Fruit fly (Drosophila melanogaster): ENCODE data around the gene Ccdc39.

The Ccdc39 gene

DNA sequence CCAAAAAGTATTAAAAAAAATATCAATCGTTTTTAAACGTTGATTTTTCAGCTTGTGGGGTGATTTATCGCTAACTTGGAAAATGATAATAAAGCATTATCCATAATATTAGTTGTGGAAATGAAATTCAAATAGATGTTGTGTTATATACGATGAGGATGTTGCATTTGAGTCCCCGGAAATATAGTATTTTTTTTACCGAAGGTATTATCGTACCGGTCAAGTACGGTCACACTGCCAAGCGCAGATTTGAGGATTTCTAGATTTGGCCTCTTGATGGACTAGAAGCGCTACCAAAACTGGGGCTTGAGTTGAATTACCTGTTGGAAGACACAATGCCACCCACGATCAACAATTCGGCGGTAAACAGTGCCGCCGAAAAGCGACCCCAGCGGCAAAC is 9.2 kb downstream of the Ccdc39 start (continued):
- TF ChIP-seq nerfin-2 (GFP tag; IDR thresholded peaks at IDR 0.05; ENCODE audit: partially characterized antibody) (no peak), HmgZ (tag; optimal IDR thresholded peaks at IDR 0.05) (peak; percentile 42), CG31365 (tag; optimal IDR thresholded peaks at IDR 0.05) (no peak), CG16815 (GFP tag; optimal IDR thresholded peaks at IDR 0.05) (no peak), phol (tag; optimal IDR thresholded peaks at IDR 0.05) (peak; percentile 65), trem (tag; optimal IDR thresholded peaks at IDR 0.05) (peak; percentile 58), Vsx1 (GFP tag; optimal IDR thresholded peaks at IDR 0.05) (no peak), twi (tag; optimal IDR thresholded peaks at IDR 0.05) (no peak), Antp (GFP tag; optimal IDR thresholded peaks at IDR 0.05) (no peak), fd64A (GFP tag; optimal IDR thresholded peaks at IDR 0.05) (no peak), CG16813 (GFP tag; IDR thresholded peaks at IDR 0.05; ENCODE audit: partially characterized antibody) (no peak), Sox100B (GFP tag; optimal IDR thresholded peaks at IDR 0.05) (no peak), lab (GFP tag; optimal IDR thresholded peaks at IDR 0.05) (no peak), CG12659 (GFP tag; optimal IDR thresholded peaks at IDR 0.05) (peak; percentile 56), lilli (GFP tag; optimal IDR thresholded peaks at IDR 0.05) (peak; percentile 37), dmrt11E (tag; optimal IDR thresholded peaks at IDR 0.05) (no peak), hb (GFP tag; IDR thresholded peaks at IDR 0.05; ENCODE audit: partially characterized antibody) (no peak), tin (GFP tag; optimal IDR thresholded peaks at IDR 0.05) (peak; percentile 27), ab (GFP tag; optimal IDR thresholded peaks at IDR 0.05) (no peak), ATbp (GFP tag; optimal IDR thresholded peaks at IDR 0.05) (no peak), CG6175 (GFP tag; IDR thresholded peaks at IDR 0.05) (no peak), amos (GFP tag; IDR thresholded peaks at IDR 0.05; ENCODE audit: partially characterized antibody) (0 out of 2 replicates have a peak, but pooled peaks have one; percentile 25), CG18619 (GFP tag; optimal IDR thresholded peaks at IDR 0.05) (no peak), CG9876 (GFP tag; optimal IDR thresholded peaks at IDR 0.05) (peak; percentile 2), inv (GFP tag; IDR thresholded peaks at IDR 0.05; ENCODE audit: partially characterized antibody) (no peak), Gsc (GFP tag; IDR thresholded peaks at IDR 0.05) (no peak)

dm6 chr3R:4774953-4775352 is 9.6 kb downstream of the Ccdc39 start, which contains the start of gene CG44088:
TSS of gene CG44088 (minus strand) at chr3R:4775053.
- TF ChIP-seq Nf-YC (tag; optimal IDR thresholded peaks at IDR 0.05), result no peak
- no peak for TF ChIP-seq gcm (GFP tag; optimal IDR thresholded peaks at IDR 0.05)
- no peak for TF ChIP-seq yki (optimal IDR thresholded peaks at IDR 0.05)
- no peak for TF ChIP-seq ase (GFP tag; IDR thresholded peaks at IDR 0.05)
- no peak for TF ChIP-seq CG5953 (GFP tag; IDR thresholded peaks at IDR 0.05)
- no peak for TF ChIP-seq tll (GFP tag; optimal IDR thresholded peaks at IDR 0.05)
- TF ChIP-seq crp (GFP tag; optimal IDR thresholded peaks at IDR 0.05), result no peak
- no peak for TF ChIP-seq wdn (GFP tag; IDR thresholded peaks at IDR 0.05)

DNA sequence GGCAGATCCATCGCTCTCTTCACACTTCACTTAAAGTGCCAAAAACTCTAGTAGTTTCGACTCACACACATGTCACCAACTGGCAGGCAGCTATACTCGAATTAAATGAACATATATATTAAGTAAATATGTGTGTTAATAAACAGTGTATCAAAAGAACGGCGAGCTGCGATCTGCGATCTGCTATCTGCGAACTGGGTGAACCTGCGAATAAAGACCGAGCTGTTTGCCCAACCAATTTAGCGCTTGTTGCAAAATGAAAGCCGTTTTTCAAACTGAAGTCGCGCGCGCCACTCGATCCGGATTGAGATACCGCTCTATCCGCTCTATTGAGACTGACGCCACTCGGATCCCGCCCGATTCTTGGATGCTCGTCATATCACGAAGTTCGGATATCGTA is 11.4 kb downstream of the Ccdc39 start, which contains the start of gene CG44098:
TSS of gene CG44098 (minus strand) at position 101 of the 400 bp plus-strand sequence.
- TF ChIP-seq sens (GFP tag) (peak; percentile 8), Bteb2 (GFP tag; optimal IDR thresholded peaks at IDR 0.05) (no peak), CG16815 (GFP tag; optimal IDR thresholded peaks at IDR 0.05) (no peak), H15 (GFP tag; IDR thresholded peaks at IDR 0.05) (no peak), slou (GFP tag; optimal IDR thresholded peaks at IDR 0.05) (no peak), lab (GFP tag; optimal IDR thresholded peaks at IDR 0.05) (peak; percentile 25), CG4404 (GFP tag; IDR thresholded peaks at IDR 0.05) (no peak), toy (GFP tag; IDR thresholded peaks at IDR 0.05) (no peak), zfh2 (GFP tag; optimal IDR thresholded peaks at IDR 0.05) (no peak), CG11398 (GFP tag; optimal IDR thresholded peaks at IDR 0.05) (no peak), zfh1 (GFP tag; IDR thresholded peaks at IDR 0.05) (no peak), dimm (GFP tag; IDR thresholded peaks at IDR 0.05) (no peak), CG15696 (tag; optimal IDR thresholded peaks at IDR 0.05) (no peak), ato (GFP tag; IDR thresholded peaks at IDR 0.05; ENCODE audit: partially characterized antibody) (no peak), Deaf1 (tag; optimal IDR thresholded peaks at IDR 0.05) (peak; percentile 31), Dip3 (GFP tag; optimal IDR thresholded peaks at IDR 0.05) (no peak), CG8765 (GFP tag; IDR thresholded peaks at IDR 0.05) (no peak), Kr (GFP tag; optimal IDR thresholded peaks at IDR 0.05) (no peak), Oaz (GFP tag; IDR thresholded peaks at IDR 0.05) (no peak)
